Fruit fly (Drosophila melanogaster) whole organism, prepupa: Measurements from ENCODE around the gene fws.

Experiments
- CG11294 ChIP-seq: fragments of 200-800 bp; sonication (Bioruptor generic); IDR thresholded peaks from 2 replicates; pipeline ENCODE4 v1.3.6; 2022; ENCODE audit warnings: missing biosample characterization, missing genetic modification characterization
- CG16779 ChIP-seq: fragments of 200-800 bp; sonication (Bioruptor generic); optimal IDR thresholded peaks from 3 replicates; lab custom pipeline; 2017; ENCODE audit warnings: missing biosample characterization, mild to moderate bottlenecking, missing genetic modification characterization
- CG34406 ChIP-seq: fragments of 200-800 bp; sonication (Bioruptor generic); optimal IDR thresholded peaks from 3 replicates; lab custom pipeline; 2016; ENCODE audit warnings: missing biosample characterization, missing genetic modification characterization
- CG3919 ChIP-seq: fragments of 200-800 bp; sonication (Bioruptor generic); optimal IDR thresholded peaks from 3 replicates; lab custom pipeline; 2016; ENCODE audit warnings: missing biosample characterization, missing genetic modification characterization
- CG4318 ChIP-seq: fragments of 200-800 bp; sonication (Bioruptor generic); optimal IDR thresholded peaks from 3 replicates; lab custom pipeline; 2017; ENCODE audit warnings: missing biosample characterization, mild to moderate bottlenecking, missing genetic modification characterization
- CG6792 ChIP-seq: fragments of 200-800 bp; sonication (Bioruptor generic); optimal IDR thresholded peaks from 3 replicates; lab custom pipeline; 2016; ENCODE audit warnings: missing biosample characterization, missing genetic modification characterization
- Ets21C ChIP-seq: fragments of 200-800 bp; sonication (Bioruptor generic); optimal IDR thresholded peaks from 3 replicates; lab custom pipeline; 2016; ENCODE audit warnings: missing biosample characterization, missing genetic modification characterization
- dac ChIP-seq: fragments of 200-800 bp; sonication (Bioruptor generic); optimal IDR thresholded peaks from 2 replicates; lab custom pipeline; 2017; ENCODE audit warnings: missing biosample characterization, mild to moderate bottlenecking, missing genetic modification characterization
- pdm3 ChIP-seq: fragments of 200-800 bp; sonication (Bioruptor generic); optimal IDR thresholded peaks from 3 replicates; lab custom pipeline; 2016; ENCODE audit warnings: missing biosample characterization, missing genetic modification characterization
- vri ChIP-seq: fragments of 200-800 bp; sonication (Bioruptor generic); optimal IDR thresholded peaks from 3 replicates; lab custom pipeline; 2016; ENCODE audit warnings: missing biosample characterization, mild to moderate bottlenecking, missing genetic modification characterization

The fws gene

DNA sequence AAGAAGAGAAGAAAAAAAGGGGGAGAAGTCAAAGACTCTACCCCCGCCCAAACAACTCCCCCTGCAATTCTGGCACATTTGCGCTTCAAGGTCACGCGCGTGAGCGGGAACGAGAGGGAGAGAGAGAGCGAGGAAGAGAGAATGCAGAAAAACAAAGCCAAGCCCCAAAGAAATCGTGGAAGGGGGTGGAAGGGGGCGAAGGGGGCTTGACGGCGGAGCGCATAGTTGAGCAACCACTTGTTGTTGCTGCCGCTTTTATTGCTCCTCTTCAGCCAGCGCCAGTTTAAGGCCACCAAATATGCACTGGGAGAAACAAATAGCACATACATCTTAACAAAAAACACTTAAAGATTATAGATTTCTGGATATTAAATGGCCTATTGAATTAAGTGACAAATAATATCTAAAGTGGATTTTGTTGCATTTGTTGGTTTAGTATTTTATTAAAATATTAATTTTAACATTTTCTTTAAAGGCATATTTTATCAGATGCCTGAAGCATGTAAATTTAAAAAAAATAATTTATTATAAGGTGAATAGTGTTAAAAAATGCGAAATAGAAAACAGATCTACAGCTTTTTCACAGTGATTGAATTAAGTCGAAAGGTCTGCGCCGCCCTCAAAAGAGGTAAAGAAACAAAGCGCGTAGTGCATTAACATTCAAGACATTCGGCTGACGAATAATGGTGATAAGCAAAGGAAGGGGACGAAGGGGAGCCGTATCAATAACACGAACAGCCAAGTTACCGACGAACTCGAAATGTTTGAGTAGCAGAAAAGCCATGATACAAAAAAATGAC is 50.8 kb downstream of the fws start (continued):
- TF ChIP-seq CG3919 (GFP tag; lab: Kevin White, UChicago) (peak; percentile 81), dac (peak; percentile 68), vri (peak; percentile 55), pdm3 (GFP tag; lab: Kevin White, UChicago) (peak; percentile 86), Ets21C (GFP tag; lab: Kevin White, UChicago) (peak; percentile 46), CG34406 (peak; percentile 91), CG11294 (GFP tag; lab: Robert Waterston, UW) (peak; percentile 86), CG16779 (tag; lab: Kevin White, UChicago) (peak; percentile 87), CG6792 (peak; percentile 93), CG4318 (GFP tag; lab: Kevin White, UChicago) (peak; percentile 82)
- TF ChIP-seq, all 60 proteins: peak for 58
